Worm (Caenorhabditis elegans) whole organism, mixed stage, embryonic: ENCODE measurements around the gene R53.8.

Experiments used
- ceh-43 ChIP-seq: fragments of 200-800 bp; sonication (Bioruptor generic); optimal IDR thresholded peaks from 2 replicates; lab custom pipeline; 2018; ENCODE audit warnings: mild to moderate bottlenecking, missing genetic modification characterization, moderate library complexity, missing compliant biosample characterization
- ces-1 ChIP-seq: fragments of 150-350 bp; optimal IDR thresholded peaks from 2 replicates; lab custom pipeline; 2014; ENCODE audit warnings: missing biosample characterization, missing genetic modification reagents, missing genetic modification characterization
- hlh-1 ChIP-seq: fragments of 150-350 bp; optimal IDR thresholded peaks from 2 replicates; lab custom pipeline; 2014; ENCODE audit warnings: missing biosample characterization, missing genetic modification reagents, missing genetic modification characterization
- lin-13 ChIP-seq: fragments of 150-350 bp; optimal IDR thresholded peaks from 2 replicates; lab custom pipeline; 2014; ENCODE audit warnings: missing biosample characterization, missing genetic modification characterization
- lin-32 ChIP-seq: fragments of 200-800 bp; sonication (Bioruptor generic); optimal IDR thresholded peaks from 2 replicates; lab custom pipeline; 2018; ENCODE audit warnings: mild to moderate bottlenecking, missing genetic modification characterization, missing compliant biosample characterization
- nhr-237 ChIP-seq: fragments of 150-350 bp; optimal IDR thresholded peaks from 2 replicates; lab custom pipeline; 2014; ENCODE audit warnings: missing biosample characterization, missing genetic modification characterization
- pha-4 ChIP-seq: fragments of 150-350 bp; optimal IDR thresholded peaks from 2 replicates; lab custom pipeline; 2018; ENCODE audit warnings: missing biosample characterization, missing genetic modification reagents, missing genetic modification characterization
- snpc-4 ChIP-seq: fragments of 150-350 bp; optimal IDR thresholded peaks from 2 replicates; lab custom pipeline; 2014; ENCODE audit warnings: missing biosample characterization, missing genetic modification characterization
- unc-120 ChIP-seq: sonication (generic microtip); optimal IDR thresholded peaks from 2 replicates; lab custom pipeline; 2017; ENCODE audit warnings: missing genetic modification characterization, missing compliant biosample characterization; ENCODE audit not compliant: poor library complexity, severe bottlenecking
- unc-39 ChIP-seq: fragments of 150-350 bp; optimal IDR thresholded peaks from 2 replicates; lab custom pipeline; 2014; ENCODE audit warnings: missing biosample characterization, missing genetic modification characterization

- TF ChIP-seq pha-4 (tag; lab: Kevin White, UChicago), result no peak
- no peak for TF ChIP-seq lin-13 (tag; lab: Kevin White, UChicago)
- TF ChIP-seq lin-32 (GFP tag; lab: Kevin White, UChicago), result no peak
- TF ChIP-seq nhr-237, result no peak
- TF ChIP-seq ces-1 (GFP tag; lab: Kevin White, UChicago), result no peak
- TF ChIP-seq ceh-43 (GFP tag; lab: Kevin White, UChicago), result no peak
- TF ChIP-seq unc-39 (tag; lab: Kevin White, UChicago), result no peak
- TF ChIP-seq unc-120 (tag; lab: Kevin White, UChicago), result no peak
- TF ChIP-seq snpc-4, result no peak
- TF ChIP-seq hlh-1, result no peak
These were observed 16.4 kb upstream of the R53.8 start for ce11 chrII:9960127-9960526.
